Worm (Caenorhabditis elegans) whole organism, young adult: ENCODE data around the gene C03A3.2.

Experiments used
- B0019.2 ChIP-seq: fragments of 200-800 bp; sonication (Bioruptor generic); conservative IDR thresholded peaks from 2 replicates; pipeline ENCODE4 v1.3.6; 2022; ENCODE audit warnings: missing genetic modification reagents, missing genetic modification characterization, missing compliant biosample characterization
- B0336.3 ChIP-seq: fragments of 200-800 bp; sonication (Bioruptor generic); IDR thresholded peaks from 2 replicates; pipeline ENCODE4 v1.3.6; 2022; ENCODE audit warnings: missing genetic modification characterization, missing compliant biosample characterization
- C17E4.6 ChIP-seq: fragments of 200-800 bp; sonication (Bioruptor generic); IDR thresholded peaks from 2 replicates; pipeline ENCODE4 v1.3.6; 2022; ENCODE audit warnings: missing genetic modification reagents, missing genetic modification characterization, missing compliant biosample characterization
- F37B4.10 ChIP-seq: fragments of 200-800 bp; sonication (Bioruptor generic); IDR thresholded peaks from 2 replicates; pipeline ENCODE4 v1.3.6; 2022; ENCODE audit warnings: missing genetic modification characterization, missing compliant biosample characterization
- F52B5.7 ChIP-seq: sonication (generic microtip); optimal IDR thresholded peaks from 2 replicates; lab custom pipeline; 2016; ENCODE audit warnings: mild to moderate bottlenecking, missing genetic modification characterization, missing compliant biosample characterization
- F57A8.1 ChIP-seq: fragments of 200-800 bp; sonication (Bioruptor generic); optimal IDR thresholded peaks from 2 replicates; lab custom pipeline; 2018; ENCODE audit warnings: mild to moderate bottlenecking, missing genetic modification characterization, moderate library complexity, missing compliant biosample characterization
- F57C9.4 ChIP-seq: sonication (generic microtip); optimal IDR thresholded peaks from 2 replicates; lab custom pipeline; 2017; ENCODE audit warnings: mild to moderate bottlenecking, missing genetic modification characterization, missing compliant biosample characterization
- K11D2.4 ChIP-seq: fragments of 200-800 bp; sonication (Bioruptor generic); IDR thresholded peaks from 2 replicates; pipeline ENCODE4 v1.3.6; 2022; ENCODE audit warnings: missing genetic modification reagents, missing genetic modification characterization, missing compliant biosample characterization
- Y53F4B.3 ChIP-seq: fragments of 200-800 bp; sonication (Bioruptor generic); IDR thresholded peaks from 2 replicates; pipeline ENCODE4 v1.3.6; 2022; ENCODE audit warnings: missing genetic modification reagents, missing genetic modification characterization, missing compliant biosample characterization
- Y56A3A.18 ChIP-seq: fragments of 200-800 bp; sonication (Bioruptor generic); IDR thresholded peaks from 2 replicates; pipeline ENCODE4 v1.3.6; 2022; ENCODE audit warnings: missing genetic modification reagents, missing genetic modification characterization, missing compliant biosample characterization
- Y67H2A.10 ChIP-seq: fragments of 200-800 bp; sonication (Bioruptor generic); conservative IDR thresholded peaks from 2 replicates; pipeline ENCODE4 v1.3.6; 2022; ENCODE audit warnings: missing genetic modification reagents, missing genetic modification characterization, missing compliant biosample characterization
- ceh-27 ChIP-seq: fragments of 200-800 bp; sonication (Bioruptor generic); optimal IDR thresholded peaks from 2 replicates; lab custom pipeline; 2018; ENCODE audit warnings: mild to moderate bottlenecking, missing genetic modification characterization, moderate library complexity, missing compliant biosample characterization
- dpff-1 ChIP-seq: sonication (generic microtip); optimal IDR thresholded peaks from 2 replicates; lab custom pipeline; 2017; ENCODE audit warnings: mild to moderate bottlenecking, missing genetic modification characterization, missing compliant biosample characterization
- egl-18 ChIP-seq: fragments of 200-800 bp; sonication (Bioruptor generic); IDR thresholded peaks from 2 replicates; pipeline ENCODE4 v1.3.6; 2022; ENCODE audit warnings: missing genetic modification reagents, missing genetic modification characterization, missing compliant biosample characterization
- ets-4 ChIP-seq: fragments of 200-800 bp; sonication (Bioruptor generic); optimal IDR thresholded peaks from 2 replicates; lab custom pipeline; 2018; ENCODE audit warnings: mild to moderate bottlenecking, missing genetic modification characterization, missing compliant biosample characterization
- fkh-3 ChIP-seq: sonication (generic microtip); optimal IDR thresholded peaks from 2 replicates; lab custom pipeline; 2016; ENCODE audit warnings: mild to moderate bottlenecking, missing genetic modification characterization, missing compliant biosample characterization
- gei-17 ChIP-seq: fragments of 200-800 bp; sonication (Bioruptor generic); optimal IDR thresholded peaks from 2 replicates; lab custom pipeline; 2018; ENCODE audit warnings: mild to moderate bottlenecking, missing genetic modification characterization, missing compliant biosample characterization
- him-1 ChIP-seq: sonication (generic microtip); optimal IDR thresholded peaks from 2 replicates; lab custom pipeline; 2016; ENCODE audit warnings: missing genotype, missing genetic modification reagents, missing genetic modification characterization, missing compliant biosample characterization
- hlh-12 ChIP-seq: sonication (generic microtip); optimal IDR thresholded peaks from 2 replicates; lab custom pipeline; 2016; ENCODE audit warnings: missing genetic modification characterization, missing compliant biosample characterization
- hlh-26 ChIP-seq: fragments of 200-800 bp; sonication (Bioruptor generic); conservative IDR thresholded peaks from 2 replicates; pipeline ENCODE4 v1.3.6; 2022; ENCODE audit warnings: missing genetic modification reagents, missing genetic modification characterization, missing compliant biosample characterization
- hmg-1.2 ChIP-seq: fragments of 200-800 bp; sonication (Bioruptor generic); IDR thresholded peaks from 2 replicates; pipeline ENCODE4 v1.3.6; 2022; ENCODE audit warnings: missing genetic modification reagents, missing genetic modification characterization, missing compliant biosample characterization
- let-607 ChIP-seq, 2 experiments: fragments of 200-800 bp in 1 of 2; sonication (Bioruptor generic) in 1 of 2; sonication (generic microtip) in 1 of 2; optimal IDR thresholded peaks; 2 replicates each; lab custom pipeline; 2016 to 2018; ENCODE audit warnings: mild to moderate bottlenecking in 2 of 2, missing compliant biosample characterization in 2 of 2, missing genetic modification characterization in 2 of 2, moderate library complexity in 2 of 2, missing genotype in 1 of 2
- lsl-1 ChIP-seq: fragments of 200-800 bp; sonication (Bioruptor generic); optimal IDR thresholded peaks from 2 replicates; lab custom pipeline; 2018; ENCODE audit warnings: mild to moderate bottlenecking, missing genetic modification characterization, moderate library complexity, missing compliant biosample characterization
- madf-10 ChIP-seq: sonication (generic microtip); optimal IDR thresholded peaks from 2 replicates; lab custom pipeline; 2016; ENCODE audit warnings: mild to moderate bottlenecking, missing genetic modification characterization, missing compliant biosample characterization
- madf-3 ChIP-seq: fragments of 200-800 bp; sonication (Bioruptor generic); IDR thresholded peaks from 2 replicates; pipeline ENCODE4 v1.3.6; 2022; ENCODE audit warnings: missing genetic modification reagents, missing genetic modification characterization, missing compliant biosample characterization
- mcd-1 ChIP-seq: fragments of 200-800 bp; sonication (Bioruptor generic); IDR thresholded peaks from 2 replicates; pipeline ENCODE4 v1.3.6; 2022; ENCODE audit warnings: missing genetic modification reagents, missing genetic modification characterization, missing compliant biosample characterization
- mel-28 ChIP-seq: sonication (generic microtip); optimal IDR thresholded peaks from 2 replicates; lab custom pipeline; 2016; ENCODE audit warnings: borderline replicate concordance, mild to moderate bottlenecking, missing genetic modification characterization, missing compliant biosample characterization
- nhr-80 ChIP-seq: sonication (generic microtip); optimal IDR thresholded peaks from 2 replicates; lab custom pipeline; 2016; ENCODE audit warnings: missing genetic modification characterization, missing compliant biosample characterization
- pbrm-1 ChIP-seq: fragments of 200-800 bp; sonication (Bioruptor generic); IDR thresholded peaks from 2 replicates; pipeline ENCODE4 v1.3.6; 2022; ENCODE audit warnings: missing genetic modification reagents, missing genetic modification characterization, missing compliant biosample characterization
- sdz-38 ChIP-seq: sonication (generic microtip); optimal IDR thresholded peaks from 2 replicates; lab custom pipeline; 2016; ENCODE audit warnings: missing genotype, missing genetic modification characterization, missing compliant biosample characterization
- snpc-1.3 ChIP-seq: sonication (generic microtip); optimal IDR thresholded peaks from 2 replicates; lab custom pipeline; 2017; ENCODE audit warnings: missing genetic modification characterization, mild to moderate bottlenecking, missing compliant biosample characterization, antibody characterized with exemption, moderate library complexity, missing genotype, missing genetic modification reagents; ENCODE audit not compliant: insufficient read depth
- tbp1 ChIP-seq: fragments of 200-800 bp; sonication (Bioruptor generic); optimal IDR thresholded peaks from 2 replicates; lab custom pipeline; 2018; ENCODE audit warnings: mild to moderate bottlenecking, missing genetic modification characterization, missing compliant biosample characterization
- tbx-9 ChIP-seq: sonication (generic microtip); optimal IDR thresholded peaks from 2 replicates; lab custom pipeline; 2016; ENCODE audit warnings: borderline replicate concordance, missing genetic modification characterization, inconsistent platforms, missing compliant biosample characterization
- unc-62 ChIP-seq: fragments of 150-350 bp; optimal IDR thresholded peaks from 2 replicates; lab custom pipeline; 2014; ENCODE audit warnings: missing biosample characterization, missing genetic modification reagents, missing genetic modification characterization
- zfh-2 ChIP-seq: fragments of 200-800 bp; sonication (Bioruptor generic); conservative IDR thresholded peaks from 2 replicates; pipeline ENCODE4 v1.3.6; 2022; ENCODE audit warnings: missing genetic modification reagents, missing genetic modification characterization, missing compliant biosample characterization
- ztf-28 ChIP-seq: fragments of 200-800 bp; sonication (Bioruptor generic); IDR thresholded peaks from 2 replicates; pipeline ENCODE4 v1.3.6; 2022; ENCODE audit warnings: missing genetic modification reagents, missing genetic modification characterization, missing compliant biosample characterization

C03A3.2 gene

ce11 chrX:11290528-11290927 lies 27.9 kb downstream of the C03A3.2 start:
- TF ChIP-seq sdz-38 (tag; lab: Kevin White, UChicago): no peak
- no peak for TF ChIP-seq gei-17 (GFP tag; lab: Kevin White, UChicago)
- no peak for TF ChIP-seq tbx-9
- no peak for TF ChIP-seq C17E4.6 (GFP tag; lab: Robert Waterston, UW)
- TF ChIP-seq madf-3 (GFP tag; lab: Robert Waterston, UW): no peak
- no peak for TF ChIP-seq B0019.2

- no peak for TF ChIP-seq sdz-38 (tag; lab: Kevin White, UChicago)
- TF ChIP-seq ets-4: no peak
- TF ChIP-seq snpc-1.3 (tag; lab: Kevin White, UChicago): no peak
- no peak for TF ChIP-seq pbrm-1 (GFP tag; lab: Robert Waterston, UW)
- no peak for TF ChIP-seq lsl-1 (GFP tag; lab: Kevin White, UChicago)
- no peak for TF ChIP-seq madf-10 (tag; lab: Kevin White, UChicago)
- TF ChIP-seq F57C9.4 (tag; lab: Kevin White, UChicago): no peak
- no peak for TF ChIP-seq let-607 (tag; optimal IDR thresholded peaks at IDR 0.05; lab: Kevin White, UChicago)
- TF ChIP-seq fkh-3 (tag; lab: Kevin White, UChicago): no peak
- TF ChIP-seq nhr-80 (tag; lab: Kevin White, UChicago): no peak
- no peak for TF ChIP-seq ztf-28 (GFP tag; lab: Robert Waterston, UW)
- peak; percentile 21; the same call in 1 of the 2 replicates for TF ChIP-seq hmg-1.2 (GFP tag; lab: Robert Waterston, UW)
- no peak for TF ChIP-seq Y56A3A.18 (GFP tag; lab: Robert Waterston, UW)
- 0 out of 2 replicates have a peak, but pooled peaks have one; percentile 28 for TF ChIP-seq F37B4.10 (GFP tag; lab: Robert Waterston, UW)
- no peak for TF ChIP-seq F57A8.1 (GFP tag; lab: Kevin White, UChicago)
- no peak for TF ChIP-seq F52B5.7 (tag; lab: Kevin White, UChicago)
- 0 out of 2 replicates have a peak, but pooled peaks have one; percentile 24 for TF ChIP-seq madf-3 (GFP tag; lab: Robert Waterston, UW)
- TF ChIP-seq tbp1 (GFP tag; lab: Kevin White, UChicago): no peak
- TF ChIP-seq hlh-12 (tag; lab: Kevin White, UChicago): no peak
- no peak for TF ChIP-seq Y53F4B.3
- TF ChIP-seq mcd-1 (GFP tag; lab: Robert Waterston, UW): no peak
- no peak for TF ChIP-seq B0336.3 (GFP tag; lab: Robert Waterston, UW)
- 0 out of 2 replicates have a peak, but pooled peaks have one; percentile 15 for TF ChIP-seq K11D2.4 (GFP tag; lab: Robert Waterston, UW)
- no peak for TF ChIP-seq him-1
- TF ChIP-seq unc-62 (GFP tag; lab: Kevin White, UChicago): no peak
- no peak for TF ChIP-seq Y67H2A.10 (GFP tag; lab: Robert Waterston, UW)
- peak; percentile 58; the same call in 1 of the 2 replicates for TF ChIP-seq zfh-2 (GFP tag; lab: Robert Waterston, UW)
- TF ChIP-seq hlh-26 (GFP tag; lab: Robert Waterston, UW): no peak
- TF ChIP-seq C17E4.6 (GFP tag; lab: Robert Waterston, UW): no peak
- TF ChIP-seq mel-28 (tag; lab: Kevin White, UChicago): no peak
- no peak for TF ChIP-seq dpff-1
- no peak for TF ChIP-seq egl-18 (GFP tag; lab: Robert Waterston, UW)
- no peak for TF ChIP-seq ceh-27 (GFP tag; lab: Kevin White, UChicago)
- TF ChIP-seq, all 124 proteins: peak for 5
Measured at ce11 chrX:11296683-11297365, 34.2 kb downstream of the C03A3.2 start, which contains the start of gene inx-2. Gene inx-2 (minus strand): TSS chrX:11296733.
